Fruit fly (Drosophila melanogaster) whole organism, embryonic: ENCODE measurements around the gene CG42269.

ENCODE experiments used
- Abd-B ChIP-seq: fragments of 200-800 bp; sonication (Bioruptor generic); optimal IDR thresholded peaks from 2 replicates; lab custom pipeline; 2018; ENCODE audit warnings: missing biosample characterization, mild to moderate bottlenecking, missing genetic modification characterization, moderate library complexity
- Blimp-1 ChIP-seq: fragments of 200-800 bp; sonication (Bioruptor generic); optimal IDR thresholded peaks from 3 replicates; lab custom pipeline; 2018; ENCODE audit warnings: missing biosample characterization, missing genetic modification characterization, mild to moderate bottlenecking, moderate library complexity, missing genetic modification reagents
- CG10267 ChIP-seq: fragments of 200-800 bp; sonication (Bioruptor generic); optimal IDR thresholded peaks from 2 replicates; lab custom pipeline; 2018; ENCODE audit warnings: missing biosample characterization, mild to moderate bottlenecking, missing genetic modification characterization, moderate library complexity
- CG10979 ChIP-seq: fragments of 200-800 bp; sonication (Bioruptor generic); optimal IDR thresholded peaks from 2 replicates; lab custom pipeline; 2018; ENCODE audit warnings: missing biosample characterization, mild to moderate bottlenecking, missing genetic modification characterization, moderate library complexity
- CG12391 ChIP-seq: fragments of 200-800 bp; sonication (Bioruptor generic); optimal IDR thresholded peaks from 3 replicates; lab custom pipeline; 2018; ENCODE audit warnings: missing biosample characterization, mild to moderate bottlenecking, missing genetic modification characterization, moderate library complexity
- CG13424 ChIP-seq: fragments of 200-800 bp; sonication (Bioruptor generic); optimal IDR thresholded peaks from 2 replicates; lab custom pipeline; 2019; ENCODE audit warnings: missing biosample characterization, mild to moderate bottlenecking, missing genetic modification characterization, moderate library complexity
- CG14441 ChIP-seq: fragments of 200-800 bp; sonication (Bioruptor generic); IDR thresholded peaks from 2 replicates; pipeline ENCODE4 v1.3.6; 2022; ENCODE audit warnings: missing biosample characterization, missing genetic modification characterization
- CG14710 ChIP-seq: fragments of 200-800 bp; sonication (Bioruptor generic); optimal IDR thresholded peaks from 3 replicates; lab custom pipeline; 2019; ENCODE audit warnings: missing biosample characterization, mild to moderate bottlenecking, missing genetic modification characterization, moderate library complexity
- CG15073 ChIP-seq: fragments of 200-800 bp; sonication (Bioruptor generic); optimal IDR thresholded peaks from 2 replicates; lab custom pipeline; 2016; ENCODE audit warnings: missing biosample characterization, missing genetic modification characterization
- CG15696 ChIP-seq: fragments of 200-800 bp; sonication (Bioruptor generic); optimal IDR thresholded peaks from 2 replicates; lab custom pipeline; 2019; ENCODE audit warnings: missing biosample characterization, mild to moderate bottlenecking, missing genetic modification characterization, moderate library complexity
- CG17361 ChIP-seq: fragments of 200-800 bp; sonication (Bioruptor generic); IDR thresholded peaks from 3 replicates; pipeline ENCODE4 v1.3.6; 2022; ENCODE audit warnings: missing biosample characterization, missing genetic modification characterization
- CG17829 ChIP-seq: fragments of 200-800 bp; optimal IDR thresholded peaks from 2 replicates; lab custom pipeline; 2019; ENCODE audit warnings: missing biosample characterization, mild to moderate bottlenecking, missing genetic modification characterization, moderate library complexity
- CG18262 ChIP-seq: fragments of 200-800 bp; optimal IDR thresholded peaks from 3 replicates; lab custom pipeline; 2019; ENCODE audit warnings: missing biosample characterization, mild to moderate bottlenecking, missing genetic modification characterization, moderate library complexity
- CG2712 ChIP-seq: fragments of 200-800 bp; optimal IDR thresholded peaks from 3 replicates; lab custom pipeline; 2019; ENCODE audit warnings: missing biosample characterization, mild to moderate bottlenecking, missing genetic modification characterization, moderate library complexity
- CG31441 ChIP-seq: fragments of 200-800 bp; sonication (Bioruptor generic); IDR thresholded peaks from 2 replicates; pipeline ENCODE4 v1.3.6; 2022; ENCODE audit warnings: missing biosample characterization, missing genetic modification characterization
- CG7372 ChIP-seq: fragments of 200-800 bp; sonication (Bioruptor generic); IDR thresholded peaks from 2 replicates; pipeline ENCODE4 v1.3.6; 2022; ENCODE audit warnings: missing biosample characterization, missing genetic modification characterization
- CG7839 ChIP-seq: fragments of 200-800 bp; sonication (Bioruptor generic); optimal IDR thresholded peaks from 3 replicates; lab custom pipeline; 2018; ENCODE audit warnings: missing biosample characterization, mild to moderate bottlenecking, missing genetic modification characterization, moderate library complexity
- CG8089 ChIP-seq: fragments of 200-800 bp; sonication (Bioruptor generic); optimal IDR thresholded peaks from 3 replicates; lab custom pipeline; 2016; ENCODE audit warnings: missing biosample characterization, missing genetic modification characterization
- CG8765 ChIP-seq: fragments of 200-800 bp; sonication (Bioruptor generic); IDR thresholded peaks from 2 replicates; pipeline ENCODE4 v1.3.6; 2022; ENCODE audit warnings: missing biosample characterization, missing genetic modification characterization
- CG8924 ChIP-seq: fragments of 200-800 bp; optimal IDR thresholded peaks from 3 replicates; lab custom pipeline; 2019; ENCODE audit warnings: missing biosample characterization, mild to moderate bottlenecking, missing genetic modification characterization, moderate library complexity
- D ChIP-seq, 2 experiments: fragments of 200-800 bp in 1 of 2; fragments of >200 bp in 1 of 2; sonication (Bioruptor generic) in 1 of 2; optimal IDR thresholded peaks; 2 replicates in 1 of 2; 3 replicates in 1 of 2; lab custom pipeline; 2017; ENCODE audit warnings: mild to moderate bottlenecking in 1 of 2, missing biosample characterization in 1 of 2, missing genetic modification characterization in 1 of 2, missing genetic modification reagents in 1 of 2
- D19A ChIP-seq: fragments of 200-800 bp; optimal IDR thresholded peaks from 3 replicates; lab custom pipeline; 2019; ENCODE audit warnings: missing biosample characterization, mild to moderate bottlenecking, missing genetic modification characterization, moderate library complexity
- Fer2 ChIP-seq: fragments of 200-800 bp; sonication (Bioruptor generic); optimal IDR thresholded peaks from 2 replicates; lab custom pipeline; 2018; ENCODE audit warnings: missing biosample characterization, mild to moderate bottlenecking, missing genetic modification characterization, moderate library complexity
- Mad ChIP-seq: fragments of 200-800 bp; sonication (Bioruptor generic); optimal IDR thresholded peaks from 2 replicates; lab custom pipeline; 2016; ENCODE audit warnings: missing biosample characterization, missing genetic modification characterization
- Med ChIP-seq: fragments of 200-800 bp; sonication (Bioruptor generic); peaks from one replicate; lab custom pipeline; 2016; ENCODE audit warnings: missing biosample characterization, missing genetic modification characterization, mild to moderate bottlenecking, inconsistent platforms, moderate library complexity
- Nf-YC ChIP-seq: fragments of 200-800 bp; optimal IDR thresholded peaks from 3 replicates; lab custom pipeline; 2019; ENCODE audit warnings: missing biosample characterization, mild to moderate bottlenecking, missing genetic modification characterization, moderate library complexity
- Oli ChIP-seq: fragments of 200-800 bp; sonication (Bioruptor generic); optimal IDR thresholded peaks from 2 replicates; lab custom pipeline; 2018; ENCODE audit warnings: missing biosample characterization, mild to moderate bottlenecking, missing genetic modification characterization, moderate library complexity
- Sox100B ChIP-seq: fragments of 200-800 bp; sonication (Bioruptor generic); optimal IDR thresholded peaks from 3 replicates; lab custom pipeline; 2018; ENCODE audit warnings: missing biosample characterization, mild to moderate bottlenecking, missing genetic modification characterization
- Sox102F ChIP-seq: fragments of 200-800 bp; sonication (Bioruptor generic); optimal IDR thresholded peaks from 2 replicates; lab custom pipeline; 2018; ENCODE audit warnings: missing biosample characterization, mild to moderate bottlenecking, missing genetic modification characterization, moderate library complexity
- bsh ChIP-seq, 2 experiments: fragments of 200-800 bp; sonication (Bioruptor generic); optimal IDR thresholded peaks; 2 replicates each; lab custom pipeline; 2017 to 2018; ENCODE audit warnings: mild to moderate bottlenecking in 2 of 2, missing biosample characterization in 2 of 2, missing genetic modification characterization in 2 of 2, moderate library complexity in 1 of 2
- dmrt11E ChIP-seq: fragments of 200-800 bp; sonication (Bioruptor generic); optimal IDR thresholded peaks from 3 replicates; lab custom pipeline; 2018; ENCODE audit warnings: missing biosample characterization, mild to moderate bottlenecking, missing genetic modification characterization, moderate library complexity
- dmrt99B ChIP-seq: fragments of 200-800 bp; sonication (Bioruptor generic); optimal IDR thresholded peaks from 2 replicates; lab custom pipeline; 2018; ENCODE audit warnings: missing biosample characterization, mild to moderate bottlenecking, missing genetic modification characterization, moderate library complexity
- fd96Cb ChIP-seq: fragments of 200-800 bp; sonication (Bioruptor generic); optimal IDR thresholded peaks from 2 replicates; lab custom pipeline; 2018; ENCODE audit warnings: missing biosample characterization, mild to moderate bottlenecking, missing genetic modification characterization, moderate library complexity
- fu2 ChIP-seq: fragments of 200-800 bp; sonication (Bioruptor generic); optimal IDR thresholded peaks from 2 replicates; lab custom pipeline; 2016; ENCODE audit warnings: missing biosample characterization, missing genetic modification characterization
- gem ChIP-seq: fragments of 200-800 bp; sonication (Bioruptor generic); optimal IDR thresholded peaks from 2 replicates; lab custom pipeline; 2019; ENCODE audit warnings: missing biosample characterization, mild to moderate bottlenecking, missing genetic modification characterization, moderate library complexity
- lola ChIP-seq, 3 experiments: fragments of >200 bp in 2 of 3; fragments of 200-800 bp in 1 of 3; sonication (Bioruptor generic) in 1 of 3; optimal IDR thresholded peaks; 2 replicates each; lab custom pipeline; 2017 to 2019; ENCODE audit warnings: missing biosample characterization in 3 of 3, missing genetic modification characterization in 3 of 3, mild to moderate bottlenecking in 1 of 3, moderate library complexity in 1 of 3
- nmo ChIP-seq: fragments of 200-800 bp; sonication (Bioruptor generic); optimal IDR thresholded peaks from 2 replicates; lab custom pipeline; 2018; ENCODE audit warnings: missing biosample characterization, mild to moderate bottlenecking, missing genetic modification characterization, moderate library complexity
- phol ChIP-seq: fragments of 200-800 bp; sonication (Bioruptor generic); optimal IDR thresholded peaks from 3 replicates; lab custom pipeline; 2018; ENCODE audit warnings: missing biosample characterization, mild to moderate bottlenecking, missing genetic modification characterization, moderate library complexity
- pros ChIP-seq: fragments of 200-800 bp; sonication (Bioruptor generic); optimal IDR thresholded peaks from 3 replicates; lab custom pipeline; 2019; ENCODE audit warnings: missing biosample characterization, mild to moderate bottlenecking, missing genetic modification characterization, moderate library complexity
- sc ChIP-seq, 3 experiments: fragments of >200 bp in 2 of 3; fragments of 200-800 bp in 1 of 3; sonication (Bioruptor generic) in 1 of 3; optimal IDR thresholded peaks; 2 replicates in 2 of 3; 3 replicates in 1 of 3; lab custom pipeline; 2017; ENCODE audit warnings: mild to moderate bottlenecking in 1 of 3, missing biosample characterization in 1 of 3, missing genetic modification characterization in 1 of 3, missing genetic modification reagents in 1 of 3
- sens ChIP-seq: fragments of 200-800 bp; sonication (Bioruptor generic); peaks from one replicate; lab custom pipeline; 2016; ENCODE audit warnings: missing biosample characterization, missing genetic modification characterization
- sens-2 ChIP-seq: fragments of 200-800 bp; sonication (Bioruptor generic); IDR thresholded peaks from 2 replicates; pipeline ENCODE4 v1.3.6; 2022; ENCODE audit warnings: missing biosample characterization, missing genetic modification characterization
- slbo ChIP-seq: fragments of 200-800 bp; sonication (Bioruptor generic); IDR thresholded peaks from 2 replicates; pipeline ENCODE4 v1.3.6; 2022; ENCODE audit warnings: missing biosample characterization, missing genetic modification characterization
- tap ChIP-seq: fragments of 200-800 bp; optimal IDR thresholded peaks from 3 replicates; lab custom pipeline; 2019; ENCODE audit warnings: missing biosample characterization, mild to moderate bottlenecking, missing genetic modification characterization, moderate library complexity
- trem ChIP-seq: fragments of 200-800 bp; optimal IDR thresholded peaks from 3 replicates; lab custom pipeline; 2019; ENCODE audit warnings: missing biosample characterization, mild to moderate bottlenecking, missing genetic modification characterization, moderate library complexity
- vnd ChIP-seq: fragments of 200-800 bp; sonication (Bioruptor generic); IDR thresholded peaks from 3 replicates; pipeline ENCODE4 v1.3.6; 2022; ENCODE audit warnings: missing biosample characterization, missing genetic modification characterization; ENCODE audit not compliant: partially characterized antibody

Gene CG42269

DNA sequence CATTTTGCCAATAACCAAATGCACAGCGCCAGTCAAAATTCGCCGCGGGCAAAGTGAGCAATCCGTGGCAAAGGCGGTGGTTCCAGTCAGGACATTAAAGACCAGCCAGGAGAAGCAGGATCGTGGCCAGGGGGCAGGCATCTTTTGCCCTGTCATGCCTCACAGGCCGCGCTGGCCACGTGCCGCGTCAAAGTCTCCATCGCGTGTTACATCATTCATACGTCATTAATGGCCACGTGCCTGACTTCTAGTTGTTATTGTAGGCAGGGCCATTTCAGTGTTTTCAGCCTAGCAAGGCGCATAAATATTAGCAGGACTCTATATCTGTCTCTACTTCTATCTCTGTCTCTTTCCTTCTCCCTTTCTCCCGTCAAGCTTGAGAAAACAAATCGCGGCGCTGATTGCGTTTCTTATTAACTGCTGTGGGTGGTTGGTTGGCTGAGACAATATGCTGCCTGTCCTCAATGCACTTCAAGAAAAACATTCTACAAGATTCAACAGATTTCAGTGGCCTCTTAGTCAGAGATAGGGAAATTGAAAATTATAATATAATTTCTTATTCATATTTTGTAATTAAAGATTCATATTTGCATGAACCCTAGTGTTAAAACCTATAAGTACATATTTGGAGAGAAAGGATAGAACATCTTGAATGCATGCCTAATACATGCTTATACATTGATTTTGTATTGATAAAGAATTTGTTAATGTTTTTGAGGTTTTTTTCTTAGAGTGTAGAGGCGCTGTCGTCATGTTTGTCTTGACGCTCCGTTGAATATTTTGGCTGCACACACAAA, 42.4 kb downstream of the CG42269 start:
- TF ChIP-seq CG10267 (tag; lab: Kevin White, UChicago) (peak; percentile 21), Mad (no peak), pros (GFP tag; lab: Kevin White, UChicago) (peak; percentile 48), CG8089 (GFP tag; lab: Kevin White, UChicago) (no peak), CG14710 (tag; lab: Kevin White, UChicago) (peak; percentile 50), CG15073 (GFP tag; lab: Kevin White, UChicago) (no peak), dmrt11E (tag; lab: Kevin White, UChicago) (peak; percentile 40), lola (GFP tag; optimal IDR thresholded peaks at IDR 0.05; lab: Kevin White, UChicago) (peak in 1 of 3 experiments; percentile 45), Nf-YC (tag; lab: Kevin White, UChicago) (peak; percentile 20), CG17829 (tag; lab: Kevin White, UChicago) (peak; percentile 5), Fer2 (tag; lab: Kevin White, UChicago) (no peak), CG8765 (GFP tag; lab: Robert Waterston, UW) (no peak), sens (GFP tag; lab: Kevin White, UChicago) (peak; percentile 6), CG12391 (peak; percentile 38), Blimp-1 (GFP tag; lab: Kevin White, UChicago) (peak; percentile 47), sens-2 (GFP tag; lab: Robert Waterston, UW) (0 out of 2 replicates have a peak, but pooled peaks have one; percentile 12), dmrt99B (tag; lab: Kevin White, UChicago) (peak; percentile 28), nmo (peak; percentile 23), CG10979 (peak; percentile 54), Sox102F (GFP tag; lab: Kevin White, UChicago) (peak; percentile 8), tap (tag; lab: Kevin White, UChicago) (peak; percentile 19), gem (tag; lab: Kevin White, UChicago) (peak; percentile 53), CG15696 (tag; lab: Kevin White, UChicago) (peak; percentile 25), fu2 (GFP tag; lab: Kevin White, UChicago) (no peak), slbo (GFP tag; lab: Robert Waterston, UW) (no peak), CG13424 (tag; lab: Kevin White, UChicago) (peak; percentile 10), Med (GFP tag; lab: Kevin White, UChicago) (peak; percentile 37), CG8924 (peak; percentile 9), CG18262 (peak; percentile 57), D19A (tag; lab: Kevin White, UChicago) (peak; percentile 45), CG7839 (tag; lab: Kevin White, UChicago) (peak; percentile 19), Sox100B (GFP tag; lab: Kevin White, UChicago) (peak; percentile 44), fd96Cb (tag; lab: Kevin White, UChicago) (peak; percentile 19), phol (tag; lab: Kevin White, UChicago) (peak; percentile 43), trem (tag; lab: Kevin White, UChicago) (peak; percentile 11), Oli (tag; lab: Kevin White, UChicago) (peak; percentile 35), D (optimal IDR thresholded peaks at IDR 0.05; lab: Kevin White, UChicago) (no peak), D (GFP tag; optimal IDR thresholded peaks at IDR 0.05; lab: Kevin White, UChicago) (peak; percentile 27), CG31441 (GFP tag; lab: Robert Waterston, UW) (peak; percentile 48; the same call in 1 of the 2 replicates), vnd (no peak), Abd-B (GFP tag; lab: Kevin White, UChicago) (no peak), CG17361 (GFP tag; lab: Robert Waterston, UW) (peak; percentile 50; the same call in 1 of the 3 replicates), CG2712 (tag; lab: Kevin White, UChicago) (peak; percentile 60), CG14441 (GFP tag; lab: Robert Waterston, UW) (no peak), bsh (GFP tag; optimal IDR thresholded peaks at IDR 0.05; lab: Kevin White, UChicago) (peak in 1 of 2 experiments; percentile 50), sc (optimal IDR thresholded peaks at IDR 0.05; lab: Kevin White, UChicago) (no peak), sc (GFP tag; optimal IDR thresholded peaks at IDR 0.05; lab: Kevin White, UChicago) (peak; percentile 6), CG7372 (GFP tag; lab: Robert Waterston, UW) (no peak)
